Fruit fly (Drosophila melanogaster): ENCODE results near the gene CG17217.

CG17217 gene

dm6 chr2L:12192978-12193377 lies 22.6 kb downstream of the CG17217 start:
- TF ChIP-seq jim (GFP tag; optimal IDR thresholded peaks at IDR 0.05) (no peak), Vsx2 (GFP tag; optimal IDR thresholded peaks at IDR 0.05; ENCODE audit: partially characterized antibody) (no peak), Hnf4 (GFP tag; optimal IDR thresholded peaks at IDR 0.05) (no peak), sv (GFP tag; optimal IDR thresholded peaks at IDR 0.05) (no peak), psq (GFP tag; optimal IDR thresholded peaks at IDR 0.05) (peak; percentile 9), dmrt93B (GFP tag; optimal IDR thresholded peaks at IDR 0.05) (no peak), rgr (GFP tag; optimal IDR thresholded peaks at IDR 0.05) (no peak), GATAd (GFP tag; optimal IDR thresholded peaks at IDR 0.05) (no peak), tai (GFP tag; optimal IDR thresholded peaks at IDR 0.05) (no peak), Hr83 (GFP tag; optimal IDR thresholded peaks at IDR 0.05; ENCODE audit: poor library complexity, severe bottlenecking) (no peak), OdsH (GFP tag; optimal IDR thresholded peaks at IDR 0.05) (peak; percentile 3), usp (GFP tag; optimal IDR thresholded peaks at IDR 0.05) (no peak), Sp1 (GFP tag; optimal IDR thresholded peaks at IDR 0.05) (peak; percentile 50), brk (GFP tag; optimal IDR thresholded peaks at IDR 0.05) (no peak), pan (optimal IDR thresholded peaks at IDR 0.05) (no peak), N (GFP tag; optimal IDR thresholded peaks at IDR 0.05) (no peak), Myc (optimal IDR thresholded peaks at IDR 0.05) (no peak), Abd-B (GFP tag; optimal IDR thresholded peaks at IDR 0.05) (no peak), lola (GFP tag; optimal IDR thresholded peaks at IDR 0.05) (no peak), br (GFP tag; optimal IDR thresholded peaks at IDR 0.05) (peak; percentile 38), woc (GFP tag; optimal IDR thresholded peaks at IDR 0.05) (no peak), CG32264 (GFP tag; optimal IDR thresholded peaks at IDR 0.05) (no peak), CG9705 (GFP tag; optimal IDR thresholded peaks at IDR 0.05) (no peak), foxo (GFP tag; optimal IDR thresholded peaks at IDR 0.05) (peak in 1 of 2 experiments; percentile 35), fru (GFP tag; optimal IDR thresholded peaks at IDR 0.05) (peak; percentile 37), Hr78 (GFP tag; optimal IDR thresholded peaks at IDR 0.05) (no peak), HLH106 (tag; optimal IDR thresholded peaks at IDR 0.05) (peak; percentile 50), ey (GFP tag; optimal IDR thresholded peaks at IDR 0.05) (peak; percentile 39), CrebA (GFP tag; optimal IDR thresholded peaks at IDR 0.05; ENCODE audit: borderline replicate concordance) (no peak), dl (GFP tag; optimal IDR thresholded peaks at IDR 0.05; ENCODE audit: insufficient read depth in 1 of 2, partially characterized antibody in 2 of 2) (no peak), Rel (GFP tag; optimal IDR thresholded peaks at IDR 0.05) (no peak), Rel (tag; optimal IDR thresholded peaks at IDR 0.05) (no peak), sage (GFP tag; optimal IDR thresholded peaks at IDR 0.05) (no peak), Dif (GFP tag; optimal IDR thresholded peaks at IDR 0.05; ENCODE audit: partially characterized antibody) (no peak), Mio (GFP tag; optimal IDR thresholded peaks at IDR 0.05) (no peak), dsf (GFP tag; optimal IDR thresholded peaks at IDR 0.05; ENCODE audit: borderline replicate concordance) (no peak), Jra (GFP tag; optimal IDR thresholded peaks at IDR 0.05) (no peak), Dfd (GFP tag; optimal IDR thresholded peaks at IDR 0.05) (no peak), h (GFP tag; optimal IDR thresholded peaks at IDR 0.05) (peak; percentile 34)

- TF ChIP-seq ey (GFP tag; optimal IDR thresholded peaks at IDR 0.05) (no peak), lola (GFP tag; optimal IDR thresholded peaks at IDR 0.05) (no peak), fru (GFP tag; optimal IDR thresholded peaks at IDR 0.05) (no peak), Rel (GFP tag; optimal IDR thresholded peaks at IDR 0.05) (no peak), Rel (tag; optimal IDR thresholded peaks at IDR 0.05) (no peak), sage (GFP tag; optimal IDR thresholded peaks at IDR 0.05) (no peak), CrebA (GFP tag; optimal IDR thresholded peaks at IDR 0.05; ENCODE audit: borderline replicate concordance) (no peak), Dfd (GFP tag; optimal IDR thresholded peaks at IDR 0.05) (no peak), Hr78 (GFP tag; optimal IDR thresholded peaks at IDR 0.05) (no peak)
Observed at dm6 chr2L:12194858-12195257, 24.5 kb downstream of the CG17217 start.

- TF ChIP-seq CrebA (GFP tag; optimal IDR thresholded peaks at IDR 0.05; ENCODE audit: borderline replicate concordance) (no peak), Dfd (GFP tag; optimal IDR thresholded peaks at IDR 0.05) (no peak), GATAd (GFP tag; optimal IDR thresholded peaks at IDR 0.05) (no peak), Abd-B (GFP tag; optimal IDR thresholded peaks at IDR 0.05) (no peak), dmrt93B (GFP tag; optimal IDR thresholded peaks at IDR 0.05) (no peak), woc (GFP tag; optimal IDR thresholded peaks at IDR 0.05) (no peak), Dif (GFP tag; optimal IDR thresholded peaks at IDR 0.05; ENCODE audit: partially characterized antibody) (no peak), Hr78 (GFP tag; optimal IDR thresholded peaks at IDR 0.05) (no peak), pan (optimal IDR thresholded peaks at IDR 0.05) (no peak), psq (GFP tag; optimal IDR thresholded peaks at IDR 0.05) (no peak), usp (GFP tag; optimal IDR thresholded peaks at IDR 0.05) (no peak), lola (GFP tag; optimal IDR thresholded peaks at IDR 0.05) (no peak), br (GFP tag; optimal IDR thresholded peaks at IDR 0.05) (no peak)
Observed at dm6 chr2L:12200990-12201389, 30.6 kb downstream of the CG17217 start.
